Fruit fly (Drosophila melanogaster) whole organism, embryonic: ENCODE data around the gene PIG-Q.

Experiments used
- Adf1 ChIP-seq: fragments of 200-800 bp; sonication (Bioruptor generic); IDR thresholded peaks from 2 replicates; pipeline ENCODE4 v1.3.6; 2022; ENCODE audit warnings: missing biosample characterization, missing genetic modification characterization
- Aef1 ChIP-seq: fragments of 200-800 bp; sonication (Bioruptor generic); IDR thresholded peaks from 3 replicates; pipeline ENCODE4 v1.3.6; 2022; ENCODE audit warnings: missing biosample characterization, missing genetic modification characterization
- CG11085 ChIP-seq: fragments of 200-800 bp; sonication (Bioruptor generic); IDR thresholded peaks from 2 replicates; pipeline ENCODE4 v1.3.6; 2022; ENCODE audit warnings: missing biosample characterization, missing genetic modification characterization
- CG11504 ChIP-seq: fragments of 200-800 bp; sonication (Bioruptor generic); optimal IDR thresholded peaks from 3 replicates; lab custom pipeline; 2019; ENCODE audit warnings: missing biosample characterization, mild to moderate bottlenecking, missing genetic modification characterization, moderate library complexity
- CG12299 ChIP-seq: fragments of 200-800 bp; sonication (Bioruptor generic); optimal IDR thresholded peaks from 2 replicates; lab custom pipeline; 2018; ENCODE audit warnings: missing biosample characterization, mild to moderate bottlenecking, missing genetic modification characterization
- CG13287 ChIP-seq: fragments of 200-800 bp; sonication (Bioruptor generic); IDR thresholded peaks from 2 replicates; pipeline ENCODE4 v1.3.6; 2022; ENCODE audit warnings: missing biosample characterization, missing genetic modification characterization; ENCODE audit not compliant: partially characterized antibody
- CG14441 ChIP-seq: fragments of 200-800 bp; sonication (Bioruptor generic); IDR thresholded peaks from 2 replicates; pipeline ENCODE4 v1.3.6; 2022; ENCODE audit warnings: missing biosample characterization, missing genetic modification characterization
- CG15601 ChIP-seq: fragments of 200-800 bp; sonication (Bioruptor generic); optimal IDR thresholded peaks from 3 replicates; lab custom pipeline; 2019; ENCODE audit warnings: missing biosample characterization, mild to moderate bottlenecking, missing genetic modification characterization, moderate library complexity
- CG1602 ChIP-seq: fragments of 200-800 bp; sonication (Bioruptor generic); optimal IDR thresholded peaks from 3 replicates; lab custom pipeline; 2016; ENCODE audit warnings: missing biosample characterization, missing genetic modification characterization
- CG1647 ChIP-seq: fragments of 200-800 bp; sonication (Bioruptor generic); optimal IDR thresholded peaks from 3 replicates; lab custom pipeline; 2016; ENCODE audit warnings: missing biosample characterization, missing genetic modification characterization
- CG17912 ChIP-seq: fragments of 200-800 bp; sonication (Bioruptor generic); optimal IDR thresholded peaks from 2 replicates; lab custom pipeline; 2018; ENCODE audit warnings: missing biosample characterization, mild to moderate bottlenecking, missing genetic modification characterization
- CG31365 ChIP-seq: fragments of 200-800 bp; sonication (Bioruptor generic); optimal IDR thresholded peaks from 2 replicates; lab custom pipeline; 2018; ENCODE audit warnings: missing biosample characterization, mild to moderate bottlenecking, missing genetic modification characterization
- CG3847 ChIP-seq: fragments of 200-800 bp; sonication (Bioruptor generic); IDR thresholded peaks from 2 replicates; pipeline ENCODE4 v1.3.6; 2022; ENCODE audit warnings: missing biosample characterization, missing genetic modification characterization
- CG4424 ChIP-seq: fragments of 200-800 bp; sonication (Bioruptor generic); optimal IDR thresholded peaks from 3 replicates; lab custom pipeline; 2016; ENCODE audit warnings: missing biosample characterization, missing genetic modification characterization
- CG4854 ChIP-seq: fragments of 200-800 bp; sonication (Bioruptor generic); optimal IDR thresholded peaks from 2 replicates; lab custom pipeline; 2016; ENCODE audit warnings: missing biosample characterization, missing genetic modification characterization, inconsistent platforms
- CG6254 ChIP-seq: fragments of 200-800 bp; sonication (Bioruptor generic); optimal IDR thresholded peaks from 3 replicates; lab custom pipeline; 2017; ENCODE audit warnings: mild to moderate bottlenecking, missing biosample characterization, missing genetic modification reagents, missing genetic modification characterization
- CG6654 ChIP-seq: fragments of 200-800 bp; sonication (Bioruptor generic); optimal IDR thresholded peaks from 2 replicates; lab custom pipeline; 2017; ENCODE audit warnings: missing biosample characterization, mild to moderate bottlenecking, missing genetic modification characterization
- CG7786 ChIP-seq: fragments of 200-800 bp; sonication (Bioruptor generic); optimal IDR thresholded peaks from 2 replicates; lab custom pipeline; 2016; ENCODE audit warnings: missing biosample characterization, missing genetic modification characterization
- CG7987 ChIP-seq: fragments of 200-800 bp; sonication (Bioruptor generic); optimal IDR thresholded peaks from 2 replicates; lab custom pipeline; 2018; ENCODE audit warnings: missing biosample characterization, mild to moderate bottlenecking, missing genetic modification characterization, moderate library complexity
- CG9876 ChIP-seq: fragments of 200-800 bp; sonication (Bioruptor generic); optimal IDR thresholded peaks from 2 replicates; lab custom pipeline; 2016; ENCODE audit warnings: missing biosample characterization, missing genetic modification characterization
- CTCF ChIP-seq: fragments of 200-800 bp; sonication (Bioruptor generic); optimal IDR thresholded peaks from 2 replicates; lab custom pipeline; 2017; ENCODE audit warnings: missing biosample characterization, mild to moderate bottlenecking, missing genetic modification characterization, moderate library complexity
- Dll ChIP-seq: fragments of 200-800 bp; sonication (Bioruptor generic); IDR thresholded peaks from 4 replicates; pipeline ENCODE4 v1.3.6; 2022; ENCODE audit warnings: missing biosample characterization, missing genetic modification characterization; ENCODE audit not compliant: partially characterized antibody
- Doc3 ChIP-seq: fragments of 200-800 bp; sonication (Bioruptor generic); IDR thresholded peaks from 3 replicates; pipeline ENCODE4 v1.3.6; 2022; ENCODE audit warnings: missing biosample characterization, missing genetic modification characterization; ENCODE audit not compliant: partially characterized antibody
- Gug ChIP-seq: fragments of 200-800 bp; sonication (Bioruptor generic); IDR thresholded peaks from 4 replicates; pipeline ENCODE4 v1.3.6; 2022; ENCODE audit warnings: missing biosample characterization, missing genetic modification characterization
- H2.0 ChIP-seq: fragments of 200-800 bp; sonication (Bioruptor generic); IDR thresholded peaks from 2 replicates; pipeline ENCODE4 v1.3.6; 2022; ENCODE audit warnings: missing biosample characterization, missing genetic modification characterization
- HLH54F ChIP-seq: fragments of 200-800 bp; sonication (Bioruptor generic); optimal IDR thresholded peaks from 3 replicates; lab custom pipeline; 2016; ENCODE audit warnings: missing biosample characterization, missing genetic modification characterization
- Hsf ChIP-seq: fragments of 200-800 bp; sonication (Bioruptor generic); optimal IDR thresholded peaks from 3 replicates; lab custom pipeline; 2016; ENCODE audit warnings: missing biosample characterization, missing genetic modification characterization
- Optix ChIP-seq: fragments of 200-800 bp; sonication (Bioruptor generic); IDR thresholded peaks from 3 replicates; pipeline ENCODE4 v1.3.6; 2022; ENCODE audit warnings: missing biosample characterization, missing genetic modification characterization
- Poxn ChIP-seq: fragments of 200-800 bp; sonication (Bioruptor generic); IDR thresholded peaks from 2 replicates; pipeline ENCODE4 v1.3.6; 2022; ENCODE audit warnings: missing biosample characterization, missing genetic modification characterization
- Scr ChIP-seq: fragments of 200-800 bp; sonication (Bioruptor generic); IDR thresholded peaks from 2 replicates; pipeline ENCODE4 v1.3.6; 2022; ENCODE audit warnings: missing biosample characterization, missing genetic modification characterization; ENCODE audit not compliant: partially characterized antibody
- Ssrp ChIP-seq: fragments of 200-800 bp; sonication (Bioruptor generic); optimal IDR thresholded peaks from 2 replicates; lab custom pipeline; 2018; ENCODE audit warnings: missing biosample characterization, mild to moderate bottlenecking, missing genetic modification characterization, moderate library complexity
- Xbp1 ChIP-seq: fragments of 200-800 bp; sonication (Bioruptor generic); optimal IDR thresholded peaks from 3 replicates; lab custom pipeline; 2016; ENCODE audit warnings: missing biosample characterization, mild to moderate bottlenecking, missing genetic modification characterization
- ac ChIP-seq: fragments of 200-800 bp; sonication (Bioruptor generic); optimal IDR thresholded peaks from 3 replicates; lab custom pipeline; 2017; ENCODE audit warnings: missing biosample characterization, mild to moderate bottlenecking, missing genetic modification characterization
- ash1 ChIP-seq: fragments of 200-800 bp; sonication (Bioruptor generic); optimal IDR thresholded peaks from 2 replicates; lab custom pipeline; 2018; ENCODE audit warnings: missing biosample characterization, mild to moderate bottlenecking, missing genetic modification characterization
- chm ChIP-seq: fragments of 200-800 bp; sonication (Bioruptor generic); IDR thresholded peaks from 2 replicates; pipeline ENCODE4 v1.3.6; 2022; ENCODE audit warnings: missing biosample characterization, missing genetic modification characterization
- ci ChIP-seq: fragments of 200-800 bp; sonication (Bioruptor generic); IDR thresholded peaks from 3 replicates; pipeline ENCODE4 v1.3.6; 2022; ENCODE audit warnings: missing biosample characterization, missing genetic modification characterization
- eyg ChIP-seq: fragments of 200-800 bp; sonication (Bioruptor generic); optimal IDR thresholded peaks from 3 replicates; lab custom pipeline; 2016; ENCODE audit warnings: missing biosample characterization, missing genetic modification characterization
- fd64A ChIP-seq: fragments of 200-800 bp; sonication (Bioruptor generic); optimal IDR thresholded peaks from 3 replicates; lab custom pipeline; 2018; ENCODE audit warnings: missing biosample characterization, mild to moderate bottlenecking, missing genetic modification characterization
- fu2 ChIP-seq: fragments of 200-800 bp; sonication (Bioruptor generic); optimal IDR thresholded peaks from 2 replicates; lab custom pipeline; 2016; ENCODE audit warnings: missing biosample characterization, missing genetic modification characterization
- gcm2 ChIP-seq: fragments of 200-800 bp; sonication (Bioruptor generic); optimal IDR thresholded peaks from 2 replicates; lab custom pipeline; 2016; ENCODE audit warnings: missing biosample characterization, missing genetic modification characterization
- gsb ChIP-seq: fragments of 200-800 bp; sonication (Bioruptor generic); IDR thresholded peaks from 2 replicates; pipeline ENCODE4 v1.3.6; 2022; ENCODE audit warnings: missing biosample characterization, missing genetic modification characterization
- her ChIP-seq: fragments of 200-800 bp; sonication (Bioruptor generic); optimal IDR thresholded peaks from 2 replicates; lab custom pipeline; 2016; ENCODE audit warnings: missing biosample characterization, missing genetic modification characterization
- kah ChIP-seq: fragments of 200-800 bp; sonication (Bioruptor generic); optimal IDR thresholded peaks from 2 replicates; lab custom pipeline; 2018; ENCODE audit warnings: missing biosample characterization, mild to moderate bottlenecking, missing genetic modification characterization
- lola ChIP-seq, 3 experiments: fragments of >200 bp in 2 of 3; fragments of 200-800 bp in 1 of 3; sonication (Bioruptor generic) in 1 of 3; optimal IDR thresholded peaks; 2 replicates each; lab custom pipeline; 2017 to 2019; ENCODE audit warnings: missing biosample characterization in 3 of 3, missing genetic modification characterization in 3 of 3, mild to moderate bottlenecking in 1 of 3, moderate library complexity in 1 of 3
- p53 ChIP-seq: fragments of 200-800 bp; sonication (Bioruptor generic); optimal IDR thresholded peaks from 2 replicates; lab custom pipeline; 2016; ENCODE audit warnings: missing biosample characterization, missing genetic modification characterization
- pita ChIP-seq: fragments of 200-800 bp; sonication (Bioruptor generic); optimal IDR thresholded peaks from 2 replicates; lab custom pipeline; 2017; ENCODE audit warnings: missing biosample characterization, mild to moderate bottlenecking, missing genetic modification characterization
- sd ChIP-seq: fragments of 200-800 bp; sonication (Bioruptor generic); optimal IDR thresholded peaks from 3 replicates; lab custom pipeline; 2018; ENCODE audit warnings: missing biosample characterization, mild to moderate bottlenecking, missing genetic modification characterization, moderate library complexity
- trh ChIP-seq: fragments of 200-800 bp; sonication (Bioruptor generic); optimal IDR thresholded peaks from 2 replicates; lab custom pipeline; 2016; ENCODE audit warnings: missing biosample characterization, missing genetic modification characterization
- zfh1 ChIP-seq: fragments of 200-800 bp; sonication (Bioruptor generic); IDR thresholded peaks from 3 replicates; pipeline ENCODE4 v1.3.6; 2022; ENCODE audit warnings: missing biosample characterization, missing genetic modification characterization

Gene PIG-Q

dm6 chrX:16384843-16385726 lies 26.1 kb downstream of the PIG-Q start, which contains the start of the genes CG9992 and CG4239 (continued):
- TF ChIP-seq Gug (GFP tag; lab: Robert Waterston, UW) (peak; percentile 47; the same call in 2 of the 4 replicates), eyg (no peak), CG12299 (tag; lab: Kevin White, UChicago) (no peak), ac (GFP tag; lab: Kevin White, UChicago) (no peak), CG7786 (GFP tag; lab: Kevin White, UChicago) (peak; percentile 40), Ssrp (tag; lab: Kevin White, UChicago) (peak; percentile 67), Hsf (peak; percentile 51), CG11085 (GFP tag; lab: Robert Waterston, UW) (peak; percentile 62; the same call in 1 of the 2 replicates), CG6654 (GFP tag; lab: Kevin White, UChicago) (peak; percentile 3), CG17912 (GFP tag; lab: Kevin White, UChicago) (no peak), CG1647 (GFP tag; lab: Kevin White, UChicago) (no peak), kah (peak; percentile 11), trh (GFP tag; lab: Kevin White, UChicago) (no peak), CG15601 (tag; lab: Kevin White, UChicago) (peak; percentile 6), ci (peak; percentile 47; the same call in 1 of the 3 replicates), Doc3 (GFP tag; lab: Robert Waterston, UW) (peak; percentile 29; the same call in 1 of the 3 replicates), CTCF (GFP tag; lab: Kevin White, UChicago) (no peak), CG4424 (peak; percentile 65), lola (GFP tag; optimal IDR thresholded peaks at IDR 0.05; lab: Kevin White, UChicago) (peak in 2 of 3 experiments; percentile 59 to 97), CG11504 (tag; lab: Kevin White, UChicago) (peak; percentile 75), sd (tag; lab: Kevin White, UChicago) (peak; percentile 10), CG7987 (no peak), Xbp1 (GFP tag; lab: Kevin White, UChicago) (peak; percentile 68), chm (GFP tag; lab: Robert Waterston, UW) (no peak; the same call in 1 of the 2 replicates), fu2 (peak; percentile 23), Adf1 (GFP tag; lab: Robert Waterston, UW) (no peak), H2.0 (GFP tag; lab: Robert Waterston, UW) (no peak), CG31365 (tag; lab: Kevin White, UChicago) (no peak), Scr (peak; percentile 65), CG3847 (GFP tag; lab: Robert Waterston, UW) (peak; percentile 75), CG9876 (GFP tag; lab: Kevin White, UChicago) (no peak), fd64A (GFP tag; lab: Kevin White, UChicago) (peak; percentile 42), CG6254 (no peak), Aef1 (GFP tag; lab: Robert Waterston, UW) (peak; percentile 40; the same call in 1 of the 3 replicates), HLH54F (peak; percentile 52), CG4854 (GFP tag; lab: Kevin White, UChicago) (no peak), gsb (no peak), pita (GFP tag; lab: Kevin White, UChicago) (no peak), her (GFP tag; lab: Kevin White, UChicago) (peak; percentile 5), Poxn (GFP tag; lab: Robert Waterston, UW) (0 out of 2 replicates have a peak, but pooled peaks have one; percentile 25), CG1602 (GFP tag; lab: Kevin White, UChicago) (peak; percentile 62), Dll (GFP tag; lab: Robert Waterston, UW) (peak; percentile 70; the same call in 2 of the 4 replicates), zfh1 (GFP tag; lab: Robert Waterston, UW) (peak; percentile 44; the same call in 1 of the 3 replicates), ash1 (GFP tag; lab: Kevin White, UChicago) (no peak), CG13287 (peak; percentile 28), p53 (GFP tag; lab: Kevin White, UChicago) (no peak), Optix (GFP tag; lab: Robert Waterston, UW) (0 out of 3 replicates have a peak, but pooled peaks have one; percentile 27), CG14441 (GFP tag; lab: Robert Waterston, UW) (peak; percentile 24), gcm2 (GFP tag; lab: Kevin White, UChicago) (no peak)
